Fruit fly (Drosophila melanogaster) Kc167 (cell line): ENCODE results near the gene CkIIbeta.

Experiments used
- Myc ChIP-seq: fragments of >200 bp; optimal IDR thresholded peaks from 2 replicates; lab custom pipeline; 2017; ENCODE audit warnings: missing external identifiers
- h ChIP-seq: fragments of >200 bp; optimal IDR thresholded peaks from 3 replicates; lab custom pipeline; 2018; ENCODE audit warnings: missing external identifiers
- psq ChIP-seq: fragments of >200 bp; optimal IDR thresholded peaks from 2 replicates; lab custom pipeline; 2017; ENCODE audit warnings: missing external identifiers

- TF ChIP-seq psq, result no peak
- no peak for TF ChIP-seq h (lab: Kevin White, UChicago)
- no peak for TF ChIP-seq Myc
Observed at dm6 chrX:11784997-11785396, 7.3 kb upstream of the CkIIbeta start.
